Worm (Caenorhabditis elegans) whole organism, L1 larva: ENCODE measurements around the gene col-162.

Source experiments
- C04F5.9 ChIP-seq: sonication (generic microtip); optimal IDR thresholded peaks from 2 replicates; lab custom pipeline; 2016; ENCODE audit warnings: missing genetic modification characterization, missing compliant biosample characterization
- C16A3.4 ChIP-seq: fragments of 150-350 bp; optimal IDR thresholded peaks from 2 replicates; lab custom pipeline; 2014; ENCODE audit warnings: missing biosample characterization, missing genetic modification characterization
- Y116A8C.19 ChIP-seq: sonication (generic microtip); optimal IDR thresholded peaks from 2 replicates; lab custom pipeline; 2016; ENCODE audit warnings: missing compliant biosample characterization, missing genetic modification characterization, borderline replicate concordance
- aly-2 ChIP-seq: fragments of 150-350 bp; optimal IDR thresholded peaks from 2 replicates; lab custom pipeline; 2014; ENCODE audit warnings: missing biosample characterization, missing genetic modification characterization
- blmp-1 ChIP-seq: fragments of 150-350 bp; optimal IDR thresholded peaks from 2 replicates; lab custom pipeline; 2014; ENCODE audit warnings: missing biosample characterization, missing genetic modification characterization
- ceh-88 ChIP-seq: fragments of 200-800 bp; sonication (Bioruptor generic); IDR thresholded peaks from 2 replicates; pipeline ENCODE4 v1.3.6; 2022; ENCODE audit warnings: missing genetic modification characterization, missing compliant biosample characterization
- ceh-90 ChIP-seq: sonication (generic microtip); optimal IDR thresholded peaks from 2 replicates; lab custom pipeline; 2016; ENCODE audit warnings: missing genetic modification characterization, missing compliant biosample characterization
- dpl-1 ChIP-seq, 3 experiments: fragments of 150-350 bp in 2 of 3; sonication (generic microtip) in 1 of 3; optimal IDR thresholded peaks; 2 replicates each; lab custom pipeline; 2014 to 2017; ENCODE audit warnings: missing biosample characterization in 3 of 3, missing genetic modification characterization in 3 of 3, missing genetic modification reagents in 3 of 3
- dsc-1 ChIP-seq: sonication (generic microtip); optimal IDR thresholded peaks from 2 replicates; lab custom pipeline; 2016; ENCODE audit warnings: mild to moderate bottlenecking, missing genetic modification characterization, missing compliant biosample characterization
- efl-1 ChIP-seq, 4 experiments: fragments of 150-350 bp; optimal IDR thresholded peaks in 3 of 4; peaks in 1 of 4; 1 replicate in 1 of 4; 2 replicates in 3 of 4; lab custom pipeline; 2014; ENCODE audit warnings: missing biosample characterization in 2 of 4, missing genetic modification characterization in 2 of 4, missing genetic modification reagents in 2 of 4
- egl-13 ChIP-seq: sonication (generic microtip); optimal IDR thresholded peaks from 2 replicates; lab custom pipeline; 2016; ENCODE audit warnings: missing genotype, missing genetic modification reagents, missing genetic modification characterization, missing compliant biosample characterization
- elt-2 ChIP-seq: sonication (generic microtip); optimal IDR thresholded peaks from 2 replicates; lab custom pipeline; 2016; ENCODE audit warnings: missing genetic modification characterization, mild to moderate bottlenecking, inconsistent platforms, missing compliant biosample characterization, missing genetic modification reagents
- fkh-10 ChIP-seq: sonication (generic microtip); optimal IDR thresholded peaks from 2 replicates; lab custom pipeline; 2017; ENCODE audit warnings: missing biosample characterization, missing genetic modification reagents, missing genetic modification characterization
- fkh-4 ChIP-seq: sonication (generic microtip); optimal IDR thresholded peaks from 2 replicates; lab custom pipeline; 2016; ENCODE audit warnings: missing compliant biosample characterization, missing genetic modification characterization, borderline replicate concordance
- fkh-8 ChIP-seq: sonication (generic microtip); optimal IDR thresholded peaks from 2 replicates; lab custom pipeline; 2016; ENCODE audit warnings: mild to moderate bottlenecking, missing genetic modification characterization, missing compliant biosample characterization
- fos-1 ChIP-seq: fragments of 150-350 bp; optimal IDR thresholded peaks from 2 replicates; lab custom pipeline; 2014; ENCODE audit warnings: missing biosample characterization, missing genetic modification characterization
- grh-1 ChIP-seq: fragments of 200-800 bp; sonication (Bioruptor generic); IDR thresholded peaks from 2 replicates; pipeline ENCODE4 v1.3.6; 2022; ENCODE audit warnings: missing genetic modification reagents, missing genetic modification characterization, missing compliant biosample characterization
- hpl-2 ChIP-seq: fragments of 150-350 bp; optimal IDR thresholded peaks from 2 replicates; lab custom pipeline; 2014; ENCODE audit warnings: missing biosample characterization, missing genetic modification reagents, missing genetic modification characterization
- irx-1 ChIP-seq: sonication (generic microtip); optimal IDR thresholded peaks from 2 replicates; lab custom pipeline; 2016; ENCODE audit warnings: missing genetic modification characterization, missing compliant biosample characterization
- lin-13 ChIP-seq: fragments of 150-350 bp; optimal IDR thresholded peaks from 2 replicates; lab custom pipeline; 2014; ENCODE audit warnings: missing biosample characterization, missing genetic modification reagents, missing genetic modification characterization
- lin-14 ChIP-seq: fragments of 200-800 bp; sonication (Bioruptor generic); optimal IDR thresholded peaks from 2 replicates; lab custom pipeline; 2018; ENCODE audit warnings: mild to moderate bottlenecking, missing genetic modification characterization, moderate library complexity, missing compliant biosample characterization
- lin-15B ChIP-seq: fragments of 150-350 bp; sonication (generic microtip); optimal IDR thresholded peaks from 3 replicates; lab custom pipeline; 2014; ENCODE audit warnings: missing biosample characterization, missing genetic modification characterization
- lin-35 ChIP-seq, 2 experiments: fragments of 150-350 bp; optimal IDR thresholded peaks; 2 replicates each; lab custom pipeline; 2014; ENCODE audit warnings: missing biosample characterization in 2 of 2, missing genetic modification characterization in 2 of 2, missing genetic modification reagents in 2 of 2
- lin-39 ChIP-seq: fragments of 150-350 bp; optimal IDR thresholded peaks from 2 replicates; lab custom pipeline; 2014; ENCODE audit warnings: missing biosample characterization, missing genetic modification reagents, missing genetic modification characterization
- lir-3 ChIP-seq: sonication (generic microtip); optimal IDR thresholded peaks from 2 replicates; lab custom pipeline; 2016; ENCODE audit warnings: mild to moderate bottlenecking, missing genetic modification characterization, moderate library complexity, missing compliant biosample characterization; ENCODE audit not compliant: poor library complexity
- lsy-2 ChIP-seq, 2 experiments: fragments of 150-350 bp; optimal IDR thresholded peaks; 2 replicates each; lab custom pipeline; 2014; ENCODE audit warnings: missing biosample characterization in 2 of 2, missing genetic modification characterization in 2 of 2
- mep-1 ChIP-seq: fragments of 150-350 bp; optimal IDR thresholded peaks from 2 replicates; lab custom pipeline; 2014; ENCODE audit warnings: missing biosample characterization, missing genetic modification characterization
- nhr-11 ChIP-seq: fragments of 150-350 bp; optimal IDR thresholded peaks from 2 replicates; lab custom pipeline; 2014; ENCODE audit warnings: missing biosample characterization, missing genetic modification characterization
- nhr-12 ChIP-seq: sonication (generic microtip); optimal IDR thresholded peaks from 2 replicates; lab custom pipeline; 2017; ENCODE audit warnings: missing biosample characterization, missing genetic modification characterization
- nhr-19 ChIP-seq: fragments of 200-800 bp; sonication (Bioruptor generic); conservative IDR thresholded peaks from 2 replicates; pipeline ENCODE4 v1.3.6; 2022; ENCODE audit warnings: missing genetic modification characterization, missing compliant biosample characterization
- nhr-47 ChIP-seq: sonication (generic microtip); optimal IDR thresholded peaks from 2 replicates; lab custom pipeline; 2016; ENCODE audit warnings: mild to moderate bottlenecking, missing genetic modification characterization, moderate library complexity, missing compliant biosample characterization
- nhr-77 ChIP-seq: fragments of 150-350 bp; optimal IDR thresholded peaks from 2 replicates; lab custom pipeline; 2014; ENCODE audit warnings: missing biosample characterization, missing genetic modification characterization
- nhr-85 ChIP-seq: sonication (generic microtip); peaks from one replicate; lab custom pipeline; 2016; ENCODE audit warnings: missing genetic modification characterization, inconsistent platforms, missing compliant biosample characterization
- nhr-90 ChIP-seq: sonication (generic microtip); optimal IDR thresholded peaks from 2 replicates; lab custom pipeline; 2016; ENCODE audit warnings: mild to moderate bottlenecking, missing genetic modification characterization, missing compliant biosample characterization; ENCODE audit not compliant: poor library complexity
- pax-3 ChIP-seq: fragments of 200-800 bp; sonication (Bioruptor generic); optimal IDR thresholded peaks from 2 replicates; lab custom pipeline; 2018; ENCODE audit warnings: mild to moderate bottlenecking, missing genetic modification characterization, moderate library complexity, missing compliant biosample characterization
- rnt-1 ChIP-seq: sonication (generic microtip); optimal IDR thresholded peaks from 2 replicates; lab custom pipeline; 2016; ENCODE audit warnings: mild to moderate bottlenecking, missing genetic modification characterization, moderate library complexity, missing compliant biosample characterization
- skn-1 ChIP-seq: fragments of 150-350 bp; optimal IDR thresholded peaks from 2 replicates; lab custom pipeline; 2014; ENCODE audit warnings: missing biosample characterization, missing genetic modification characterization
- sox-4 ChIP-seq: sonication (generic microtip); optimal IDR thresholded peaks from 2 replicates; lab custom pipeline; 2016; ENCODE audit warnings: missing genetic modification characterization, missing compliant biosample characterization
- swsn-7 ChIP-seq: sonication (generic microtip); optimal IDR thresholded peaks from 2 replicates; lab custom pipeline; 2016; ENCODE audit warnings: missing genetic modification characterization, missing compliant biosample characterization
- tbx-2 ChIP-seq: sonication (generic microtip); optimal IDR thresholded peaks from 2 replicates; lab custom pipeline; 2016; ENCODE audit warnings: missing genetic modification characterization, missing compliant biosample characterization
- unc-130 ChIP-seq: fragments of 150-350 bp; optimal IDR thresholded peaks from 2 replicates; lab custom pipeline; 2017; ENCODE audit warnings: missing biosample characterization, missing genetic modification characterization, inconsistent platforms
- unc-62 ChIP-seq: fragments of 150-350 bp; optimal IDR thresholded peaks from 2 replicates; lab custom pipeline; 2014; ENCODE audit warnings: missing biosample characterization, missing genetic modification reagents, missing genetic modification characterization
- vab-15 ChIP-seq: sonication (generic microtip); optimal IDR thresholded peaks from 2 replicates; lab custom pipeline; 2017; ENCODE audit warnings: missing genotype, mild to moderate bottlenecking, missing genetic modification characterization, missing compliant biosample characterization
- xbp-1 ChIP-seq: sonication (generic microtip); optimal IDR thresholded peaks from 2 replicates; lab custom pipeline; 2016; ENCODE audit warnings: missing genetic modification characterization, missing compliant biosample characterization
- ztf-11 ChIP-seq, 2 experiments: sonication (generic microtip); optimal IDR thresholded peaks; 2 replicates each; lab custom pipeline; 2016 to 2017; ENCODE audit warnings: missing genetic modification characterization in 2 of 2, missing biosample characterization in 1 of 2, missing compliant biosample characterization in 1 of 2

col-162 gene

ce11 chrV:13406511-13406910, 35.2 kb upstream of the col-162 start, which contains the start of gene F53F1.2:
TSS of gene F53F1.2 (plus strand) at chrV:13406816.
- TF ChIP-seq blmp-1 (tag; lab: Kevin White, UChicago) (peak; percentile 96), nhr-11 (tag; lab: Kevin White, UChicago) (no peak), elt-2 (tag; lab: Kevin White, UChicago) (no peak), dpl-1 (GFP tag; optimal IDR thresholded peaks at IDR 0.05; lab: Kevin White, UChicago) (peak in 1 of 3 experiments; percentile 2), fkh-10 (GFP tag; lab: Kevin White, UChicago) (no peak), nhr-85 (tag; lab: Kevin White, UChicago) (peak; percentile 67)

DNA sequence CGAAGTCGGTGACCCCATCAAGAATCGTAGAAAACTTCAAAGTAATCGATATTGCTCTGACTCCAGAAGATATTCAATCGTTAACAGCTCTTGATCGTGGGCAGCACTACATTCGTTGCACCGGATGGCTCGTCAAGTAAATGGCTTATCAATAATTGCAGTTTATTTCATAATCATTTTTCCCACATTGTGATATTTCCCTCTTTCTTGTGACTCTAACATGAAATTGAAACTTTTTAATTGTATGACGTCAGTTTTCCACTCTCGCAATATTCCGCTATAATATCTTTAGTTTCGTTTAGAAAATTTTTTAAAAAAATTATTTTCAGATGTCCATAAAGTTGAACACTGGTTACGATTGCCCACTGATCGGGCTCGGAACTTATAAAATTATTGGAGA, 33.8 kb upstream of the col-162 start, which contains the start of gene F53F1.3:
Gene F53F1.3 (plus strand): TSS at position 330 of the 400 bp plus-strand sequence.
- TF ChIP-seq fkh-8 (no peak), elt-2 (tag; lab: Kevin White, UChicago) (peak; percentile 14)

- no peak for TF ChIP-seq lin-14
- no peak for TF ChIP-seq nhr-11 (tag; lab: Kevin White, UChicago)
- no peak for TF ChIP-seq aly-2 (tag; lab: Kevin White, UChicago)
- TF ChIP-seq elt-2 (tag; lab: Kevin White, UChicago), result no peak
- no peak for TF ChIP-seq ceh-90 (tag; lab: Kevin White, UChicago)
- no peak for TF ChIP-seq C16A3.4 (tag; lab: Kevin White, UChicago)
- no peak for TF ChIP-seq lin-15B (tag; lab: Kevin White, UChicago)
- no peak for TF ChIP-seq nhr-85 (tag; lab: Kevin White, UChicago)
- no peak for TF ChIP-seq C04F5.9 (tag; lab: Kevin White, UChicago)
- TF ChIP-seq nhr-12 (tag; lab: Kevin White, UChicago), result no peak
- no peak for TF ChIP-seq nhr-90 (tag; lab: Kevin White, UChicago)
- no peak for TF ChIP-seq fos-1 (tag; lab: Kevin White, UChicago)
- no peak for TF ChIP-seq hpl-2 (GFP tag; lab: Kevin White, UChicago)
- no peak for TF ChIP-seq nhr-77 (tag; lab: Kevin White, UChicago)
Measured at ce11 chrV:13408440-13408839, 33.3 kb upstream of the col-162 start.

DNA sequence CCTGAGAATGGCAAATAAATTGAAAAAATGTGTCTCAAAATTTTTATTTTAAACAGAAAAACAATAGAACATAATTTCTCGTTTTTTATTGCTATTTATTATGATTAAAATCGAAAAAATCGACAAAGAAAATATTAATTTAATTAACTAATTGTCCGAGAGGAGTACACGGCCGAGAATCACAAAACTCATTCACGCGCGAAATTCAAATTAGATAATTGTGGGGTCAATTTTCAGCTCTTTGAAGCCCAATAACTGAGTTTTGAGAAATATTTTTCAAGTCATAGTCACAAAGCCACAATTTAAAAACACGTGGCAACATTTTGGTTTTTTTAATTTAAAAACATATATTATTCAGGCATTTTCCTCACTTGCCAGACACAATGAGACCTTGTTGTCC, 32.7 kb upstream of the col-162 start:
- TF ChIP-seq swsn-7 (peak; percentile 44), lsy-2 (tag; optimal IDR thresholded peaks at IDR 0.05; lab: Kevin White, UChicago) (peak; percentile 39 to 53), grh-1 (peak; percentile 53; the same call in 1 of the 2 replicates), irx-1 (tag; lab: Kevin White, UChicago) (peak; percentile 71), xbp-1 (peak; percentile 10), ceh-88 (GFP tag; lab: Robert Waterston, UW) (no peak), blmp-1 (tag; lab: Kevin White, UChicago) (peak; percentile 43), pax-3 (tag; lab: Kevin White, UChicago) (peak; percentile 80), tbx-2 (tag; lab: Kevin White, UChicago) (peak; percentile 43), skn-1 (no peak), lin-35 (GFP tag; optimal IDR thresholded peaks at IDR 0.05; lab: Kevin White, UChicago) (peak; percentile 82 to 91), nhr-19 (GFP tag; lab: Robert Waterston, UW) (peak; percentile 54), mep-1 (tag; lab: Kevin White, UChicago) (peak; percentile 3), vab-15 (tag; lab: Kevin White, UChicago) (no peak), dsc-1 (tag; lab: Kevin White, UChicago) (peak; percentile 26), lin-39 (tag; lab: Kevin White, UChicago) (peak; percentile 54), Y116A8C.19 (tag; lab: Kevin White, UChicago) (no peak), rnt-1 (tag; lab: Kevin White, UChicago) (peak; percentile 82), efl-1 (optimal IDR thresholded peaks at IDR 0.05; lab: Kevin White, UChicago) (peak; percentile 89), efl-1 (GFP tag; optimal IDR thresholded peaks at IDR 0.05 in 1 of 2; lab: Kevin White, UChicago) (peak; percentile 89 to 99), dpl-1 (GFP tag; optimal IDR thresholded peaks at IDR 0.05; lab: Kevin White, UChicago) (peak; percentile 80 to 96 (median 88)), nhr-85 (tag; lab: Kevin White, UChicago) (peak; percentile 89), lir-3 (tag; lab: Kevin White, UChicago) (peak; percentile 82), ztf-11 (tag; optimal IDR thresholded peaks at IDR 0.05; lab: Kevin White, UChicago) (peak in 1 of 2 experiments; percentile 74), lin-13 (GFP tag; lab: Kevin White, UChicago) (no peak), sox-4 (tag; lab: Kevin White, UChicago) (peak; percentile 23), unc-62 (GFP tag; lab: Kevin White, UChicago) (no peak), ceh-90 (tag; lab: Kevin White, UChicago) (peak; percentile 81), egl-13 (tag; lab: Kevin White, UChicago) (peak; percentile 36), unc-130 (tag; lab: Kevin White, UChicago) (no peak), nhr-47 (tag; lab: Kevin White, UChicago) (peak; percentile 71), fkh-4 (peak; percentile 56)
